Worm (Caenorhabditis elegans): ENCODE data around the gene swt-3.

swt-3 gene

ce11 chrIV:10821672-10822304 is 41.3 kb upstream of the swt-3 start (continued):
- no peak for TF ChIP-seq lin-15B (tag; optimal IDR thresholded peaks at IDR 0.05)
- peak; percentile 70 for TF ChIP-seq nhr-19 (GFP tag; conservative IDR thresholded peaks at IDR 0.05)
- TF ChIP-seq egl-13 (tag; optimal IDR thresholded peaks at IDR 0.05), result peak; percentile 34
- TF ChIP-seq tlp-1 (tag; optimal IDR thresholded peaks at IDR 0.05), result no peak
- peak; percentile 67 for TF ChIP-seq nhr-90 (tag; optimal IDR thresholded peaks at IDR 0.05; ENCODE audit: poor library complexity)
- TF ChIP-seq ztf-11 (tag; optimal IDR thresholded peaks at IDR 0.05), result peak in 1 of 2 experiments; percentile 32
- TF ChIP-seq isw-1 (GFP tag; IDR thresholded peaks at IDR 0.05), result peak; percentile 39
- TF ChIP-seq ceh-90 (tag; optimal IDR thresholded peaks at IDR 0.05), result no peak
- TF ChIP-seq F16B12.6 (tag; optimal IDR thresholded peaks at IDR 0.05), result peak; percentile 25
- no peak for TF ChIP-seq nhr-12 (tag; optimal IDR thresholded peaks at IDR 0.05)
- TF ChIP-seq pax-3 (tag; optimal IDR thresholded peaks at IDR 0.05), result peak; percentile 69
- peak; percentile 83 for TF ChIP-seq jun-1 (tag; optimal IDR thresholded peaks at IDR 0.05)
- TF ChIP-seq nhr-77 (tag; optimal IDR thresholded peaks at IDR 0.05), result peak; percentile 88
- peak; percentile 68 for TF ChIP-seq lir-3 (tag; optimal IDR thresholded peaks at IDR 0.05; ENCODE audit: poor library complexity)
- TF ChIP-seq hpl-2 (GFP tag; optimal IDR thresholded peaks at IDR 0.05), result no peak
- peak; percentile 84 for TF ChIP-seq swsn-7 (tag; optimal IDR thresholded peaks at IDR 0.05)
- peak; percentile 12 for TF ChIP-seq aly-2 (tag; optimal IDR thresholded peaks at IDR 0.05)
- TF ChIP-seq ceh-8 (GFP tag; optimal IDR thresholded peaks at IDR 0.05), result peak; percentile 41
- peak; percentile 20 for TF ChIP-seq sup-37 (GFP tag; optimal IDR thresholded peaks at IDR 0.05)
- peak; percentile 58 to 83 (median 75) for TF ChIP-seq ceh-82 (tag; optimal IDR thresholded peaks at IDR 0.05)
- TF ChIP-seq blmp-1 (tag; optimal IDR thresholded peaks at IDR 0.05), result peak; percentile 97
- peak; percentile 24 to 53 for TF ChIP-seq egl-27 (tag; optimal IDR thresholded peaks at IDR 0.05)
- TF ChIP-seq elt-2 (tag; optimal IDR thresholded peaks at IDR 0.05), result no peak
- TF ChIP-seq nhr-237 (tag; optimal IDR thresholded peaks at IDR 0.05), result peak; percentile 82
- no peak for TF ChIP-seq ces-1 (GFP tag; optimal IDR thresholded peaks at IDR 0.05)
- peak; percentile 70 to 74 for TF ChIP-seq efl-1 (optimal IDR thresholded peaks at IDR 0.05)
- TF ChIP-seq efl-1 (GFP tag; optimal IDR thresholded peaks at IDR 0.05 in 1 of 2), result peak; percentile 42 to 90
- no peak for TF ChIP-seq nhr-84 (tag; optimal IDR thresholded peaks at IDR 0.05)

- TF ChIP-seq ceh-82 (tag; optimal IDR thresholded peaks at IDR 0.05) (peak in 1 of 3 experiments; percentile 38), aly-2 (tag; optimal IDR thresholded peaks at IDR 0.05) (no peak), sox-4 (tag; optimal IDR thresholded peaks at IDR 0.05) (no peak)
Observed at ce11 chrIV:10820837-10821671, 40.6 kb upstream of the swt-3 start.

- TF ChIP-seq lin-35 (GFP tag; optimal IDR thresholded peaks at IDR 0.05) (peak in 1 of 2 experiments; percentile 24), blmp-1 (tag; optimal IDR thresholded peaks at IDR 0.05) (peak; percentile 12), nhr-237 (tag; optimal IDR thresholded peaks at IDR 0.05) (no peak)
Observed at ce11 chrIV:10820114-10820513, 39.6 kb upstream of the swt-3 start.

- TF ChIP-seq unc-130 (tag; optimal IDR thresholded peaks at IDR 0.05) (no peak), lin-14 (GFP tag; optimal IDR thresholded peaks at IDR 0.05) (peak; percentile 52), xbp-1 (tag; optimal IDR thresholded peaks at IDR 0.05) (no peak), ceh-8 (GFP tag; optimal IDR thresholded peaks at IDR 0.05) (no peak), lin-35 (GFP tag; optimal IDR thresholded peaks at IDR 0.05) (no peak), unc-86 (tag; optimal IDR thresholded peaks at IDR 0.05) (peak; percentile 14), aha-1 (tag; optimal IDR thresholded peaks at IDR 0.05) (no peak), fkh-8 (tag; optimal IDR thresholded peaks at IDR 0.05) (peak; percentile 77), lsy-2 (tag; optimal IDR thresholded peaks at IDR 0.05) (peak in 1 of 2 experiments; percentile 17), snpc-4 (tag; optimal IDR thresholded peaks at IDR 0.05) (no peak), egl-13 (tag; optimal IDR thresholded peaks at IDR 0.05) (peak; percentile 8), egl-27 (tag; optimal IDR thresholded peaks at IDR 0.05) (no peak), C16A3.4 (tag; optimal IDR thresholded peaks at IDR 0.05) (no peak), nhr-84 (tag; optimal IDR thresholded peaks at IDR 0.05) (no peak), nhr-71 (tag; optimal IDR thresholded peaks at IDR 0.05) (peak; percentile 57), nhr-47 (tag; optimal IDR thresholded peaks at IDR 0.05) (peak; percentile 66), ztf-11 (tag; optimal IDR thresholded peaks at IDR 0.05) (peak in 1 of 2 experiments; percentile 27), mep-1 (tag; optimal IDR thresholded peaks at IDR 0.05) (peak; percentile 7), dsc-1 (tag; optimal IDR thresholded peaks at IDR 0.05) (peak; percentile 67)
Observed at ce11 chrIV:10819049-10819448, 38.6 kb upstream of the swt-3 start.
